Fruit fly (Drosophila melanogaster) whole organism, embryonic: ENCODE results near the gene CG3815.

Experiments
- Ada2b ChIP-seq: fragments of 200-800 bp; sonication (Bioruptor generic); IDR thresholded peaks from 2 replicates; pipeline ENCODE4 v1.3.6; 2022; ENCODE audit warnings: missing biosample characterization, missing genetic modification characterization
- CG11398 ChIP-seq: fragments of 200-800 bp; sonication (Bioruptor generic); optimal IDR thresholded peaks from 2 replicates; lab custom pipeline; 2016; ENCODE audit warnings: missing biosample characterization, missing genetic modification characterization
- CG11695 ChIP-seq: fragments of 200-800 bp; sonication (Bioruptor generic); IDR thresholded peaks from 3 replicates; pipeline ENCODE4 v1.3.6; 2022; ENCODE audit warnings: missing biosample characterization, missing genetic modification characterization
- CG11696 ChIP-seq: fragments of 200-800 bp; sonication (Bioruptor generic); IDR thresholded peaks from 2 replicates; pipeline ENCODE4 v1.3.6; 2022; ENCODE audit warnings: missing biosample characterization, missing genetic modification characterization
- CG12219 ChIP-seq: fragments of 200-800 bp; sonication (Bioruptor generic); optimal IDR thresholded peaks from 3 replicates; lab custom pipeline; 2018; ENCODE audit warnings: missing biosample characterization, mild to moderate bottlenecking, missing genetic modification characterization
- CG12769 ChIP-seq: fragments of 200-800 bp; sonication (Bioruptor generic); optimal IDR thresholded peaks from 2 replicates; lab custom pipeline; 2019; ENCODE audit warnings: missing biosample characterization, mild to moderate bottlenecking, missing genetic modification characterization, moderate library complexity
- CG13123 ChIP-seq: fragments of 200-800 bp; sonication (Bioruptor generic); optimal IDR thresholded peaks from 2 replicates; lab custom pipeline; 2016; ENCODE audit warnings: missing biosample characterization, missing genetic modification characterization
- CG13287 ChIP-seq: fragments of 200-800 bp; sonication (Bioruptor generic); IDR thresholded peaks from 2 replicates; pipeline ENCODE4 v1.3.6; 2022; ENCODE audit warnings: missing biosample characterization, missing genetic modification characterization; ENCODE audit not compliant: partially characterized antibody
- CG13624 ChIP-seq: fragments of 200-800 bp; sonication (Bioruptor generic); optimal IDR thresholded peaks from 2 replicates; lab custom pipeline; 2016; ENCODE audit warnings: missing biosample characterization, missing genetic modification characterization
- CG15514 ChIP-seq: fragments of 200-800 bp; sonication (Bioruptor generic); optimal IDR thresholded peaks from 3 replicates; lab custom pipeline; 2017; ENCODE audit warnings: missing biosample characterization, missing genetic modification characterization, mild to moderate bottlenecking, moderate library complexity, missing genetic modification reagents
- CG15696 ChIP-seq: fragments of 200-800 bp; sonication (Bioruptor generic); optimal IDR thresholded peaks from 2 replicates; lab custom pipeline; 2019; ENCODE audit warnings: missing biosample characterization, mild to moderate bottlenecking, missing genetic modification characterization, moderate library complexity
- CG16863 ChIP-seq: fragments of 200-800 bp; sonication (Bioruptor generic); optimal IDR thresholded peaks from 3 replicates; lab custom pipeline; 2016; ENCODE audit warnings: missing biosample characterization, missing genetic modification characterization
- CG17186 ChIP-seq: fragments of 200-800 bp; sonication (Bioruptor generic); optimal IDR thresholded peaks from 3 replicates; lab custom pipeline; 2017; ENCODE audit warnings: missing biosample characterization, missing genetic modification reagents, missing genetic modification characterization
- CG2875 ChIP-seq: fragments of 200-800 bp; sonication (Bioruptor generic); optimal IDR thresholded peaks from 2 replicates; lab custom pipeline; 2017; ENCODE audit warnings: missing biosample characterization, mild to moderate bottlenecking, missing genetic modification characterization, missing genetic modification reagents
- CG30431 ChIP-seq: fragments of 200-800 bp; sonication (Bioruptor generic); optimal IDR thresholded peaks from 2 replicates; lab custom pipeline; 2017; ENCODE audit warnings: missing biosample characterization, missing genetic modification characterization
- CG34376 ChIP-seq: fragments of 200-800 bp; sonication (Bioruptor generic); optimal IDR thresholded peaks from 2 replicates; lab custom pipeline; 2018; ENCODE audit warnings: missing biosample characterization, mild to moderate bottlenecking, missing genetic modification characterization
- CG6689 ChIP-seq: fragments of 200-800 bp; sonication (Bioruptor generic); IDR thresholded peaks from 2 replicates; pipeline ENCODE4 v1.3.6; 2022; ENCODE audit warnings: missing biosample characterization, missing genetic modification characterization
- CG6854 ChIP-seq: fragments of 200-800 bp; sonication (Bioruptor generic); optimal IDR thresholded peaks from 3 replicates; lab custom pipeline; 2017; ENCODE audit warnings: missing biosample characterization, mild to moderate bottlenecking, missing genetic modification characterization
- CG8765 ChIP-seq: fragments of 200-800 bp; sonication (Bioruptor generic); IDR thresholded peaks from 2 replicates; pipeline ENCODE4 v1.3.6; 2022; ENCODE audit warnings: missing biosample characterization, missing genetic modification characterization
- CG8944 ChIP-seq: fragments of 200-800 bp; sonication (Bioruptor generic); optimal IDR thresholded peaks from 3 replicates; lab custom pipeline; 2016; ENCODE audit warnings: missing biosample characterization, missing genetic modification characterization
- CG9932 ChIP-seq: fragments of 200-800 bp; sonication (Bioruptor generic); IDR thresholded peaks from 2 replicates; pipeline ENCODE4 v1.3.6; 2022; ENCODE audit warnings: missing biosample characterization, missing genetic modification characterization
- D19B ChIP-seq: fragments of 200-800 bp; sonication (Bioruptor generic); optimal IDR thresholded peaks from 2 replicates; lab custom pipeline; 2017; ENCODE audit warnings: missing biosample characterization, mild to moderate bottlenecking, missing genetic modification characterization
- HLH4C ChIP-seq: fragments of 200-800 bp; sonication (Bioruptor generic); IDR thresholded peaks from 3 replicates; pipeline ENCODE4 v1.3.6; 2022; ENCODE audit warnings: missing biosample characterization, missing genetic modification characterization; ENCODE audit not compliant: partially characterized antibody
- Hey ChIP-seq: fragments of 200-800 bp; sonication (Bioruptor generic); optimal IDR thresholded peaks from 3 replicates; lab custom pipeline; 2018; ENCODE audit warnings: missing biosample characterization, mild to moderate bottlenecking, missing genetic modification characterization
- Mes4 ChIP-seq: fragments of 200-800 bp; sonication (Bioruptor generic); optimal IDR thresholded peaks from 2 replicates; lab custom pipeline; 2016; ENCODE audit warnings: missing biosample characterization, missing genetic modification characterization
- Myb ChIP-seq: fragments of 200-800 bp; sonication (Bioruptor generic); optimal IDR thresholded peaks from 2 replicates; lab custom pipeline; 2016; ENCODE audit warnings: missing biosample characterization, missing genetic modification characterization
- NC2β ChIP-seq: fragments of 200-800 bp; sonication (Bioruptor generic); optimal IDR thresholded peaks from 2 replicates; lab custom pipeline; 2016; ENCODE audit warnings: missing biosample characterization, missing genetic modification characterization
- Nf-YA ChIP-seq: fragments of 200-800 bp; sonication (Bioruptor generic); IDR thresholded peaks from 2 replicates; pipeline ENCODE4 v1.3.6; 2022; ENCODE audit warnings: missing biosample characterization, missing genetic modification characterization
- Scr ChIP-seq: fragments of 200-800 bp; sonication (Bioruptor generic); IDR thresholded peaks from 2 replicates; pipeline ENCODE4 v1.3.6; 2022; ENCODE audit warnings: missing biosample characterization, missing genetic modification characterization; ENCODE audit not compliant: partially characterized antibody
- Sin3A ChIP-seq: fragments of >200 bp; optimal IDR thresholded peaks from 2 replicates; lab custom pipeline; 2018
- Tbp ChIP-seq: fragments of >200 bp; optimal IDR thresholded peaks from 2 replicates; lab custom pipeline; 2018; ENCODE audit warnings: missing biosample characterization, missing genetic modification characterization
- bab2 ChIP-seq: fragments of 200-800 bp; sonication (Bioruptor generic); optimal IDR thresholded peaks from 2 replicates; lab custom pipeline; 2016; ENCODE audit warnings: missing biosample characterization, missing genetic modification characterization
- bsh ChIP-seq, 2 experiments: fragments of 200-800 bp; sonication (Bioruptor generic); optimal IDR thresholded peaks; 2 replicates each; lab custom pipeline; 2017 to 2018; ENCODE audit warnings: mild to moderate bottlenecking in 2 of 2, missing biosample characterization in 2 of 2, missing genetic modification characterization in 2 of 2, moderate library complexity in 1 of 2
- btn ChIP-seq: fragments of 200-800 bp; sonication (Bioruptor generic); optimal IDR thresholded peaks from 2 replicates; lab custom pipeline; 2016; ENCODE audit warnings: missing biosample characterization, missing genetic modification characterization
- chm ChIP-seq: fragments of 200-800 bp; sonication (Bioruptor generic); IDR thresholded peaks from 2 replicates; pipeline ENCODE4 v1.3.6; 2022; ENCODE audit warnings: missing biosample characterization, missing genetic modification characterization
- crol ChIP-seq: fragments of 200-800 bp; sonication (Bioruptor generic); IDR thresholded peaks from 2 replicates; pipeline ENCODE4 v1.3.6; 2022; ENCODE audit warnings: missing biosample characterization, missing genetic modification characterization
- dysf ChIP-seq: fragments of 200-800 bp; sonication (Bioruptor generic); IDR thresholded peaks from 3 replicates; pipeline ENCODE4 v1.3.6; 2022; ENCODE audit warnings: missing biosample characterization, missing genetic modification characterization
- esg ChIP-seq: fragments of 200-800 bp; sonication (Bioruptor generic); conservative IDR thresholded peaks from 2 replicates; pipeline ENCODE4 v1.3.6; 2022; ENCODE audit warnings: missing biosample characterization, missing genetic modification characterization
- ewg ChIP-seq: fragments of 200-800 bp; sonication (Bioruptor generic); optimal IDR thresholded peaks from 3 replicates; lab custom pipeline; 2017; ENCODE audit warnings: mild to moderate bottlenecking, missing biosample characterization, missing genetic modification reagents, missing genetic modification characterization
- exex ChIP-seq: fragments of 200-800 bp; sonication (Bioruptor generic); optimal IDR thresholded peaks from 4 replicates; lab custom pipeline; 2018; ENCODE audit warnings: missing biosample characterization, mild to moderate bottlenecking, missing genetic modification characterization, moderate library complexity
- ftz-f1 ChIP-seq: fragments of 200-800 bp; sonication (Bioruptor generic); optimal IDR thresholded peaks from 2 replicates; lab custom pipeline; 2016; ENCODE audit warnings: missing biosample characterization, missing genetic modification characterization
- h ChIP-seq: fragments of >200 bp; optimal IDR thresholded peaks from 2 replicates; lab custom pipeline; 2017
- insv ChIP-seq, 2 experiments: fragments of 200-800 bp; sonication (Bioruptor generic); optimal IDR thresholded peaks; 3 replicates each; lab custom pipeline; 2016 to 2018; ENCODE audit warnings: missing biosample characterization in 2 of 2, missing genetic modification characterization in 2 of 2
- jumu ChIP-seq: fragments of 200-800 bp; sonication (Bioruptor generic); optimal IDR thresholded peaks from 3 replicates; lab custom pipeline; 2016; ENCODE audit warnings: missing biosample characterization, missing genetic modification characterization
- lab ChIP-seq: fragments of 200-800 bp; sonication (Bioruptor generic); optimal IDR thresholded peaks from 3 replicates; lab custom pipeline; 2017; ENCODE audit warnings: missing biosample characterization, missing genetic modification characterization, mild to moderate bottlenecking, moderate library complexity, missing genetic modification reagents
- mld ChIP-seq: fragments of 200-800 bp; sonication (Bioruptor generic); IDR thresholded peaks from 3 replicates; pipeline ENCODE4 v1.3.6; 2022; ENCODE audit warnings: missing biosample characterization, missing genetic modification characterization; ENCODE audit not compliant: partially characterized antibody
- phol ChIP-seq: fragments of 200-800 bp; sonication (Bioruptor generic); optimal IDR thresholded peaks from 3 replicates; lab custom pipeline; 2018; ENCODE audit warnings: missing biosample characterization, mild to moderate bottlenecking, missing genetic modification characterization, moderate library complexity
- sim ChIP-seq: fragments of 200-800 bp; sonication (Bioruptor generic); IDR thresholded peaks from 2 replicates; pipeline ENCODE4 v1.3.6; 2022; ENCODE audit warnings: missing biosample characterization, missing genetic modification characterization
- trh ChIP-seq: fragments of 200-800 bp; sonication (Bioruptor generic); optimal IDR thresholded peaks from 2 replicates; lab custom pipeline; 2016; ENCODE audit warnings: missing biosample characterization, missing genetic modification characterization
- unpg ChIP-seq: fragments of 200-800 bp; sonication (Bioruptor generic); optimal IDR thresholded peaks from 3 replicates; lab custom pipeline; 2018; ENCODE audit warnings: missing biosample characterization, mild to moderate bottlenecking, missing genetic modification characterization, moderate library complexity
- z ChIP-seq: fragments of 200-800 bp; sonication (Bioruptor generic); IDR thresholded peaks from 3 replicates; pipeline ENCODE4 v1.3.6; 2022; ENCODE audit warnings: missing biosample characterization, missing genetic modification characterization

Gene CG3815

DNA sequence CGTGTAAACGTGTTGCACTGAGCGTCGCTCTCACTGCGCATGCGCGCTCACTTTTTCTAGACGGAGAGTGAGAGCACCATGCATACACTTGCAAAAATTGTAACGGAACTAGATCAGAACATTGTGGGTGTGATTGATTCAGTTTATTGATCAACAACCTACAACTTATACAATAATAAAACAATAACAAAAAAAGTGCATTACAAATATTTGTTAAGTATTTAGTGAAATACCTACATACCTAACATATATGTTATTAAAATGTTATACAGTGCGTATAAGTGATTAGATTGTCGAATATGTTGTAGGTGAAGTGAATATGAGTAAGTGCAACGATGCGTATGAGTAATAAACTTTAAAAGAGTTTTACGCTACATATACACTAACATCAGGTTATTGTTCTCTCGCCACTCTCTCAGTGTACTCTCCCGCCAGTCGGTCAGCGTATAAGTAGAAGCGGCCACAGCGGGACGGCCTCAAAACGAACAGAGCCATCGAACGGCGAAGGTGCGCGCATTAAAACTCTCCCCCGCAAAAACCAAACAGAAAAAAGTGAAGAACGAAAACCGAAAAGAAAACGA is 35.3 kb downstream of the CG3815 start, which contains the start of gene CG42240 (continued):
- TF ChIP-seq CG15696 (tag; lab: Kevin White, UChicago): peak; percentile 71
- TF ChIP-seq CG16863 (GFP tag; lab: Kevin White, UChicago): peak; percentile 79
- TF ChIP-seq CG11398 (GFP tag; lab: Kevin White, UChicago): peak; percentile 54
- TF ChIP-seq exex (tag; lab: Kevin White, UChicago): peak; percentile 55
- peak; percentile 82 for TF ChIP-seq CG30431
- TF ChIP-seq z: no peak
- peak; percentile 55 for TF ChIP-seq CG13123
- no peak for TF ChIP-seq Sin3A
- TF ChIP-seq CG15514 (GFP tag; lab: Kevin White, UChicago): peak; percentile 75
- peak; percentile 90 for TF ChIP-seq CG12219
- peak; percentile 82 for TF ChIP-seq Mes4
- peak; percentile 66 for TF ChIP-seq CG17186 (GFP tag; lab: Kevin White, UChicago)
- peak; percentile 92 for TF ChIP-seq CG2875 (GFP tag; lab: Kevin White, UChicago)
- peak; percentile 91 for TF ChIP-seq CG6689
- no peak for TF ChIP-seq CG8765 (GFP tag; lab: Robert Waterston, UW)
- peak; percentile 95 for TF ChIP-seq phol (tag; lab: Kevin White, UChicago)
- peak; percentile 63 for TF ChIP-seq CG13624
- TF ChIP-seq CG12769 (tag; lab: Kevin White, UChicago): peak; percentile 82
- TF ChIP-seq CG11696 (GFP tag; lab: Robert Waterston, UW): no peak
- TF ChIP-seq NC2β (GFP tag; lab: Kevin White, UChicago): peak; percentile 71
- peak; percentile 51 for TF ChIP-seq btn (GFP tag; lab: Kevin White, UChicago)
- TF ChIP-seq bab2: peak; percentile 77
- TF ChIP-seq jumu (GFP tag; lab: Kevin White, UChicago): peak; percentile 63
- 0 out of 2 replicates have a peak, but pooled peaks have one; percentile 24 for TF ChIP-seq chm (GFP tag; lab: Robert Waterston, UW)
- TF ChIP-seq HLH4C: no peak
- peak; percentile 92 for TF ChIP-seq ewg (GFP tag; lab: Kevin White, UChicago)
- peak; percentile 56; the same call in 1 of the 2 replicates for TF ChIP-seq Nf-YA (GFP tag; lab: Robert Waterston, UW)
- TF ChIP-seq mld (GFP tag; lab: Robert Waterston, UW): no peak
- peak; percentile 77 for TF ChIP-seq D19B (GFP tag; lab: Kevin White, UChicago)
- peak; percentile 87 to 91 for TF ChIP-seq bsh (GFP tag; optimal IDR thresholded peaks at IDR 0.05; lab: Kevin White, UChicago)
- TF ChIP-seq Myb (GFP tag; lab: Kevin White, UChicago): peak; percentile 41
- no peak for TF ChIP-seq h
- peak; percentile 92 for TF ChIP-seq CG11695 (GFP tag; lab: Robert Waterston, UW)
- peak; percentile 25 for TF ChIP-seq Hey
- TF ChIP-seq CG34376 (GFP tag; lab: Kevin White, UChicago): peak; percentile 87
- peak; percentile 76 for TF ChIP-seq Ada2b
- TF ChIP-seq unpg (GFP tag; lab: Kevin White, UChicago): peak; percentile 85
- TF ChIP-seq insv (GFP tag; optimal IDR thresholded peaks at IDR 0.05; lab: Kevin White, UChicago): peak in 1 of 2 experiments; percentile 64
- peak; percentile 93 for TF ChIP-seq dysf
- TF ChIP-seq CG9932 (GFP tag; lab: Robert Waterston, UW): peak; percentile 54; the same call in 1 of the 2 replicates
- TF ChIP-seq sim: no peak
- peak; percentile 61 for TF ChIP-seq trh (GFP tag; lab: Kevin White, UChicago)
- TF ChIP-seq Tbp (GFP tag; lab: Kevin White, UChicago): peak; percentile 5
- peak; percentile 91 for TF ChIP-seq CG6854
- TF ChIP-seq ftz-f1 (GFP tag; lab: Kevin White, UChicago): peak; percentile 11
- peak; percentile 39 for TF ChIP-seq CG8944
- peak; percentile 89 for TF ChIP-seq lab (GFP tag; lab: Kevin White, UChicago)
- no peak for TF ChIP-seq CG13287
- TF ChIP-seq crol: no peak
- TF ChIP-seq esg: peak; percentile 86
- no peak for TF ChIP-seq Scr
